Fruit fly (Drosophila melanogaster) whole organism, embryonic: ENCODE results near the gene CG43750.
A peak's percentile ranks its signal among the peaks of the same experiment; 100 is the strongest.

Source experiments
- ATbp ChIP-seq: fragments of 200-800 bp; sonication (Bioruptor generic); optimal IDR thresholded peaks from 2 replicates; lab custom pipeline; 2017; ENCODE audit warnings: missing biosample characterization, mild to moderate bottlenecking, missing genetic modification characterization, missing genetic modification reagents
- Bgb ChIP-seq: fragments of 200-800 bp; sonication (Bioruptor generic); IDR thresholded peaks from 2 replicates; pipeline ENCODE4 v1.3.6; 2022; ENCODE audit warnings: missing biosample characterization, missing genetic modification characterization; ENCODE audit not compliant: partially characterized antibody
- Blimp-1 ChIP-seq: fragments of 200-800 bp; sonication (Bioruptor generic); optimal IDR thresholded peaks from 3 replicates; lab custom pipeline; 2018; ENCODE audit warnings: missing biosample characterization, missing genetic modification characterization, mild to moderate bottlenecking, moderate library complexity, missing genetic modification reagents
- CG10147 ChIP-seq: fragments of 200-800 bp; sonication (Bioruptor generic); optimal IDR thresholded peaks from 2 replicates; lab custom pipeline; 2019; ENCODE audit warnings: missing biosample characterization, mild to moderate bottlenecking, missing genetic modification characterization, moderate library complexity
- CG11085 ChIP-seq: fragments of 200-800 bp; sonication (Bioruptor generic); IDR thresholded peaks from 2 replicates; pipeline ENCODE4 v1.3.6; 2022; ENCODE audit warnings: missing biosample characterization, missing genetic modification characterization
- CG11247 ChIP-seq: fragments of 200-800 bp; sonication (Bioruptor generic); IDR thresholded peaks from 2 replicates; pipeline ENCODE4 v1.3.6; 2022; ENCODE audit warnings: missing biosample characterization, missing genetic modification characterization
- CG11504 ChIP-seq: fragments of 200-800 bp; sonication (Bioruptor generic); optimal IDR thresholded peaks from 3 replicates; lab custom pipeline; 2019; ENCODE audit warnings: missing biosample characterization, mild to moderate bottlenecking, missing genetic modification characterization, moderate library complexity
- CG12104 ChIP-seq: fragments of 200-800 bp; sonication (Bioruptor generic); optimal IDR thresholded peaks from 3 replicates; lab custom pipeline; 2016; ENCODE audit warnings: missing biosample characterization, missing genetic modification characterization
- CG1233 ChIP-seq: fragments of 200-800 bp; sonication (Bioruptor generic); optimal IDR thresholded peaks from 4 replicates; lab custom pipeline; 2018; ENCODE audit warnings: missing biosample characterization, mild to moderate bottlenecking, missing genetic modification characterization
- CG17186 ChIP-seq: fragments of 200-800 bp; sonication (Bioruptor generic); optimal IDR thresholded peaks from 3 replicates; lab custom pipeline; 2017; ENCODE audit warnings: missing biosample characterization, missing genetic modification reagents, missing genetic modification characterization
- CG17361 ChIP-seq: fragments of 200-800 bp; sonication (Bioruptor generic); IDR thresholded peaks from 3 replicates; pipeline ENCODE4 v1.3.6; 2022; ENCODE audit warnings: missing biosample characterization, missing genetic modification characterization
- CG17568 ChIP-seq: fragments of 200-800 bp; sonication (Bioruptor generic); optimal IDR thresholded peaks from 2 replicates; lab custom pipeline; 2018; ENCODE audit warnings: missing biosample characterization, mild to moderate bottlenecking, missing genetic modification characterization, moderate library complexity
- CG2199 ChIP-seq: fragments of 200-800 bp; sonication (Bioruptor generic); IDR thresholded peaks from 3 replicates; pipeline ENCODE4 v1.3.6; 2022; ENCODE audit warnings: missing biosample characterization, missing genetic modification characterization
- CG32772 ChIP-seq: fragments of 200-800 bp; sonication (Bioruptor generic); IDR thresholded peaks from 2 replicates; pipeline ENCODE4 v1.3.6; 2022; ENCODE audit warnings: missing biosample characterization, missing genetic modification characterization
- CG6654 ChIP-seq: fragments of 200-800 bp; sonication (Bioruptor generic); optimal IDR thresholded peaks from 2 replicates; lab custom pipeline; 2017; ENCODE audit warnings: missing biosample characterization, mild to moderate bottlenecking, missing genetic modification characterization
- CG7839 ChIP-seq: fragments of 200-800 bp; sonication (Bioruptor generic); optimal IDR thresholded peaks from 3 replicates; lab custom pipeline; 2018; ENCODE audit warnings: missing biosample characterization, mild to moderate bottlenecking, missing genetic modification characterization, moderate library complexity
- CG9215 ChIP-seq: fragments of 200-800 bp; sonication (Bioruptor generic); IDR thresholded peaks from 2 replicates; pipeline ENCODE4 v1.3.6; 2022; ENCODE audit warnings: missing biosample characterization, missing genetic modification characterization
- CG9932 ChIP-seq: fragments of 200-800 bp; sonication (Bioruptor generic); IDR thresholded peaks from 2 replicates; pipeline ENCODE4 v1.3.6; 2022; ENCODE audit warnings: missing biosample characterization, missing genetic modification characterization
- CHES-1-like ChIP-seq: fragments of 200-800 bp; sonication (Bioruptor generic); optimal IDR thresholded peaks from 2 replicates; lab custom pipeline; 2016; ENCODE audit warnings: missing biosample characterization, missing genetic modification characterization
- CkIIα-i1 ChIP-seq: fragments of 200-800 bp; sonication (Bioruptor generic); IDR thresholded peaks from 2 replicates; pipeline ENCODE4 v1.3.6; 2022; ENCODE audit warnings: missing biosample characterization, missing genetic modification characterization
- CrebB ChIP-seq: fragments of 200-800 bp; sonication (Bioruptor generic); optimal IDR thresholded peaks from 3 replicates; lab custom pipeline; 2018; ENCODE audit warnings: missing biosample characterization, mild to moderate bottlenecking, missing genetic modification characterization
- Doc2 ChIP-seq: fragments of 200-800 bp; sonication (Bioruptor generic); IDR thresholded peaks from 2 replicates; pipeline ENCODE4 v1.3.6; 2022; ENCODE audit warnings: missing biosample characterization, missing genetic modification characterization
- Ets65A ChIP-seq: fragments of 200-800 bp; sonication (Bioruptor generic); peaks from one replicate; lab custom pipeline; 2016; ENCODE audit warnings: missing biosample characterization, missing genetic modification characterization
- Gsc ChIP-seq: fragments of 200-800 bp; sonication (Bioruptor generic); IDR thresholded peaks from 2 replicates; pipeline ENCODE4 v1.3.6; 2022; ENCODE audit warnings: missing biosample characterization, missing genetic modification characterization
- HmgZ ChIP-seq: fragments of 200-800 bp; sonication (Bioruptor generic); optimal IDR thresholded peaks from 2 replicates; lab custom pipeline; 2018; ENCODE audit warnings: missing biosample characterization, mild to moderate bottlenecking, missing genetic modification characterization
- Lpt ChIP-seq: fragments of >200 bp; optimal IDR thresholded peaks from 2 replicates; lab custom pipeline; 2018; ENCODE audit warnings: missing biosample characterization, missing genetic modification characterization
- Sox100B ChIP-seq: fragments of 200-800 bp; sonication (Bioruptor generic); optimal IDR thresholded peaks from 3 replicates; lab custom pipeline; 2018; ENCODE audit warnings: missing biosample characterization, mild to moderate bottlenecking, missing genetic modification characterization
- TFAM ChIP-seq: fragments of 200-800 bp; sonication (Bioruptor generic); optimal IDR thresholded peaks from 2 replicates; lab custom pipeline; 2017; ENCODE audit warnings: missing biosample characterization, missing genetic modification characterization, inconsistent platforms
- ara ChIP-seq: fragments of 200-800 bp; sonication (Bioruptor generic); IDR thresholded peaks from 2 replicates; pipeline ENCODE4 v1.3.6; 2022; ENCODE audit warnings: missing biosample characterization, missing genetic modification characterization
- btn ChIP-seq: fragments of 200-800 bp; sonication (Bioruptor generic); optimal IDR thresholded peaks from 2 replicates; lab custom pipeline; 2016; ENCODE audit warnings: missing biosample characterization, missing genetic modification characterization
- dysf ChIP-seq: fragments of 200-800 bp; sonication (Bioruptor generic); IDR thresholded peaks from 3 replicates; pipeline ENCODE4 v1.3.6; 2022; ENCODE audit warnings: missing biosample characterization, missing genetic modification characterization
- ewg ChIP-seq: fragments of 200-800 bp; sonication (Bioruptor generic); optimal IDR thresholded peaks from 3 replicates; lab custom pipeline; 2017; ENCODE audit warnings: mild to moderate bottlenecking, missing biosample characterization, missing genetic modification reagents, missing genetic modification characterization
- fd64A ChIP-seq: fragments of 200-800 bp; sonication (Bioruptor generic); optimal IDR thresholded peaks from 3 replicates; lab custom pipeline; 2018; ENCODE audit warnings: missing biosample characterization, mild to moderate bottlenecking, missing genetic modification characterization
- gcm2 ChIP-seq: fragments of 200-800 bp; sonication (Bioruptor generic); optimal IDR thresholded peaks from 2 replicates; lab custom pipeline; 2016; ENCODE audit warnings: missing biosample characterization, missing genetic modification characterization
- h ChIP-seq: fragments of >200 bp; optimal IDR thresholded peaks from 2 replicates; lab custom pipeline; 2017
- insv ChIP-seq, 2 experiments: fragments of 200-800 bp; sonication (Bioruptor generic); optimal IDR thresholded peaks; 3 replicates each; lab custom pipeline; 2016 to 2018; ENCODE audit warnings: missing biosample characterization in 2 of 2, missing genetic modification characterization in 2 of 2
- kay ChIP-seq: fragments of 200-800 bp; sonication (Bioruptor generic); optimal IDR thresholded peaks from 2 replicates; lab custom pipeline; 2016; ENCODE audit warnings: missing biosample characterization, missing genetic modification characterization
- lbe ChIP-seq: fragments of 200-800 bp; sonication (Bioruptor generic); optimal IDR thresholded peaks from 2 replicates; lab custom pipeline; 2016; ENCODE audit warnings: missing biosample characterization, mild to moderate bottlenecking, missing genetic modification characterization
- nom ChIP-seq: fragments of 200-800 bp; sonication (Bioruptor generic); optimal IDR thresholded peaks from 2 replicates; lab custom pipeline; 2017; ENCODE audit warnings: missing biosample characterization, missing genetic modification characterization, mild to moderate bottlenecking, moderate library complexity, missing genetic modification reagents
- salm ChIP-seq: fragments of 200-800 bp; sonication (Bioruptor generic); optimal IDR thresholded peaks from 2 replicates; lab custom pipeline; 2018; ENCODE audit warnings: missing biosample characterization, mild to moderate bottlenecking, missing genetic modification characterization
- sisA ChIP-seq: fragments of 200-800 bp; sonication (Bioruptor generic); IDR thresholded peaks from 2 replicates; pipeline ENCODE4 v1.3.6; 2022; ENCODE audit warnings: missing biosample characterization, missing genetic modification characterization
- slou ChIP-seq: fragments of 200-800 bp; sonication (Bioruptor generic); optimal IDR thresholded peaks from 3 replicates; lab custom pipeline; 2016; ENCODE audit warnings: missing biosample characterization, missing genetic modification characterization
- slp2 ChIP-seq: fragments of 200-800 bp; sonication (Bioruptor generic); optimal IDR thresholded peaks from 2 replicates; lab custom pipeline; 2016; ENCODE audit warnings: missing biosample characterization, missing genetic modification characterization
- sr ChIP-seq: fragments of 200-800 bp; sonication (Bioruptor generic); IDR thresholded peaks from 3 replicates; pipeline ENCODE4 v1.3.6; 2022; ENCODE audit warnings: missing biosample characterization, missing genetic modification characterization
- tio ChIP-seq: fragments of 200-800 bp; sonication (Bioruptor generic); optimal IDR thresholded peaks from 2 replicates; lab custom pipeline; 2017; ENCODE audit warnings: missing biosample characterization, missing genetic modification characterization, inconsistent platforms

Gene CG43750

dm6 chr2L:2426444-2427188 lies 36.1 kb upstream of the CG43750 start (continued):
- TF ChIP-seq lbe (GFP tag; lab: Kevin White, UChicago), result no peak
- no peak for TF ChIP-seq kay (GFP tag; lab: Kevin White, UChicago)
- TF ChIP-seq sr (GFP tag; lab: Robert Waterston, UW), result peak; percentile 33; the same call in 1 of the 3 replicates
- no peak for TF ChIP-seq CG6654 (GFP tag; lab: Kevin White, UChicago)
- TF ChIP-seq CG17361 (GFP tag; lab: Robert Waterston, UW), result peak; percentile 41; the same call in 1 of the 3 replicates
- no peak for TF ChIP-seq h
- no peak for TF ChIP-seq fd64A (GFP tag; lab: Kevin White, UChicago)
- no peak for TF ChIP-seq CHES-1-like

- no peak for TF ChIP-seq CG11504
- TF ChIP-seq CkIIα-i1 (GFP tag; lab: Robert Waterston, UW), result no peak
- no peak for TF ChIP-seq CG32772
- no peak for TF ChIP-seq CG7839 (tag; lab: Kevin White, UChicago)
- TF ChIP-seq nom (GFP tag; lab: Kevin White, UChicago), result peak; percentile 10
- peak; percentile 37 for TF ChIP-seq Ets65A (GFP tag; lab: Kevin White, UChicago)
- TF ChIP-seq ewg (GFP tag; lab: Kevin White, UChicago), result no peak
- no peak for TF ChIP-seq CG2199 (GFP tag; lab: Robert Waterston, UW)
- no peak for TF ChIP-seq gcm2 (GFP tag; lab: Kevin White, UChicago)
- TF ChIP-seq CG17186 (GFP tag; lab: Kevin White, UChicago), result no peak
Measured at dm6 chr2L:2425652-2426192, 35.2 kb upstream of the CG43750 start.

dm6 chr2L:2424497-2424896 lies 34.0 kb upstream of the CG43750 start, which contains the start of gene CG44139:
CG44139 (plus strand) TSS chr2L:2424797.
- TF ChIP-seq ara (GFP tag; lab: Robert Waterston, UW) (no peak), Lpt (no peak)

dm6 chr2L:2420490-2420889 lies 30.0 kb upstream of the CG43750 start, which contains the start of gene CG9886:
CG9886 (plus strand) TSS chr2L:2420830.
- no peak for TF ChIP-seq CG17568
- TF ChIP-seq btn (GFP tag; lab: Kevin White, UChicago), result no peak
- TF ChIP-seq CG9932 (GFP tag; lab: Robert Waterston, UW), result peak; percentile 61; the same call in 1 of the 2 replicates
- peak; percentile 66 for TF ChIP-seq CG10147 (GFP tag; lab: Kevin White, UChicago)
- 0 out of 2 replicates have a peak, but pooled peaks have one; percentile 15 for TF ChIP-seq CG11247 (GFP tag; lab: Robert Waterston, UW)
- no peak for TF ChIP-seq dysf (GFP tag; lab: Robert Waterston, UW)
- TF ChIP-seq TFAM, result no peak
- TF ChIP-seq HmgZ (tag; lab: Kevin White, UChicago), result peak; percentile 48
- no peak for TF ChIP-seq insv (GFP tag; optimal IDR thresholded peaks at IDR 0.05; lab: Kevin White, UChicago)
- peak; percentile 55 for TF ChIP-seq ATbp (GFP tag; lab: Kevin White, UChicago)
- TF ChIP-seq Sox100B (GFP tag; lab: Kevin White, UChicago), result peak; percentile 39
- peak; percentile 73 for TF ChIP-seq Blimp-1 (GFP tag; lab: Kevin White, UChicago)
- TF ChIP-seq Doc2, result no peak
- TF ChIP-seq Gsc, result no peak
- TF ChIP-seq salm, result peak; percentile 63
- no peak for TF ChIP-seq CrebB
- peak; percentile 29 for TF ChIP-seq CG12104 (GFP tag; lab: Kevin White, UChicago)
- TF ChIP-seq CG1233, result peak; percentile 27
- no peak for TF ChIP-seq slou (GFP tag; lab: Kevin White, UChicago)
- no peak for TF ChIP-seq sisA (GFP tag; lab: Robert Waterston, UW)
- no peak for TF ChIP-seq CG11085 (GFP tag; lab: Robert Waterston, UW)
- no peak for TF ChIP-seq slp2 (GFP tag; lab: Kevin White, UChicago)
- TF ChIP-seq tio (GFP tag; lab: Kevin White, UChicago), result peak; percentile 21
- TF ChIP-seq CG17186 (GFP tag; lab: Kevin White, UChicago), result peak; percentile 6
- TF ChIP-seq CG9215, result no peak
- TF ChIP-seq Bgb, result no peak
